Worm (Caenorhabditis elegans) whole organism, young adult: ENCODE data around the gene C10A4.9.

Experiments used
- C17E4.6 ChIP-seq: fragments of 200-800 bp; sonication (Bioruptor generic); IDR thresholded peaks from 2 replicates; pipeline ENCODE4 v1.3.6; 2022; ENCODE audit warnings: missing genetic modification reagents, missing genetic modification characterization, missing compliant biosample characterization
- D2030.7 ChIP-seq: fragments of 200-800 bp; sonication (Bioruptor generic); IDR thresholded peaks from 2 replicates; pipeline ENCODE4 v1.3.6; 2022; ENCODE audit warnings: missing genetic modification reagents, missing genetic modification characterization, missing compliant biosample characterization
- F22D6.2 ChIP-seq: sonication (generic microtip); optimal IDR thresholded peaks from 2 replicates; lab custom pipeline; 2016; ENCODE audit warnings: mild to moderate bottlenecking, missing genetic modification characterization, missing compliant biosample characterization
- F33H1.4 ChIP-seq: fragments of 200-800 bp; sonication (Bioruptor generic); IDR thresholded peaks from 2 replicates; pipeline ENCODE4 v1.3.6; 2022; ENCODE audit warnings: missing genetic modification reagents, missing genetic modification characterization, missing compliant biosample characterization
- F37B4.10 ChIP-seq: fragments of 200-800 bp; sonication (Bioruptor generic); IDR thresholded peaks from 2 replicates; pipeline ENCODE4 v1.3.6; 2022; ENCODE audit warnings: missing genetic modification characterization, missing compliant biosample characterization
- F49E8.2 ChIP-seq: sonication (generic microtip); optimal IDR thresholded peaks from 3 replicates; lab custom pipeline; 2017; ENCODE audit warnings: missing genetic modification characterization, mild to moderate bottlenecking, missing compliant biosample characterization, antibody characterized with exemption, moderate library complexity; ENCODE audit not compliant: insufficient read depth
- T26A5.8 ChIP-seq: sonication (generic microtip); optimal IDR thresholded peaks from 2 replicates; lab custom pipeline; 2016; ENCODE audit warnings: missing genetic modification characterization, missing compliant biosample characterization
- Y53F4B.3 ChIP-seq: fragments of 200-800 bp; sonication (Bioruptor generic); IDR thresholded peaks from 2 replicates; pipeline ENCODE4 v1.3.6; 2022; ENCODE audit warnings: missing genetic modification reagents, missing genetic modification characterization, missing compliant biosample characterization
- akir-1 ChIP-seq: fragments of 200-800 bp; sonication (Bioruptor generic); optimal IDR thresholded peaks from 2 replicates; lab custom pipeline; 2018; ENCODE audit warnings: mild to moderate bottlenecking, missing genetic modification characterization, moderate library complexity, missing compliant biosample characterization
- atf-7 ChIP-seq: sonication (generic microtip); optimal IDR thresholded peaks from 2 replicates; lab custom pipeline; 2017; ENCODE audit warnings: mild to moderate bottlenecking, missing genetic modification characterization, missing compliant biosample characterization
- athp-1 ChIP-seq: sonication (generic microtip); optimal IDR thresholded peaks from 2 replicates; lab custom pipeline; 2017; ENCODE audit warnings: mild to moderate bottlenecking, missing genetic modification characterization, missing compliant biosample characterization
- bed-1 ChIP-seq: fragments of 200-800 bp; sonication (Bioruptor generic); IDR thresholded peaks from 2 replicates; pipeline ENCODE4 v1.3.6; 2022; ENCODE audit warnings: missing genetic modification reagents, missing genetic modification characterization, missing compliant biosample characterization
- bed-2 ChIP-seq: fragments of 200-800 bp; sonication (Bioruptor generic); IDR thresholded peaks from 2 replicates; pipeline ENCODE4 v1.3.6; 2022; ENCODE audit warnings: missing genetic modification reagents, missing genetic modification characterization, missing compliant biosample characterization
- cebp-1 ChIP-seq, 2 experiments: fragments of 200-800 bp in 1 of 2; sonication (Bioruptor generic) in 1 of 2; sonication (generic microtip) in 1 of 2; IDR thresholded peaks in 1 of 2; optimal IDR thresholded peaks in 1 of 2; 2 replicates each; pipeline versions ENCODE4 v1.3.6 to Lab custom; 2017 to 2022; ENCODE audit warnings: missing compliant biosample characterization in 2 of 2, missing genetic modification characterization in 2 of 2, mild to moderate bottlenecking in 1 of 2, missing genetic modification reagents in 1 of 2, moderate library complexity in 1 of 2
- ceh-79 ChIP-seq: sonication (generic microtip); optimal IDR thresholded peaks from 2 replicates; lab custom pipeline; 2017; ENCODE audit warnings: mild to moderate bottlenecking, missing genetic modification characterization, missing compliant biosample characterization
- chd-7 ChIP-seq: sonication (generic microtip); optimal IDR thresholded peaks from 2 replicates; lab custom pipeline; 2016; ENCODE audit warnings: mild to moderate bottlenecking, missing genetic modification characterization, moderate library complexity, missing compliant biosample characterization
- dox-1 ChIP-seq: fragments of 200-800 bp; sonication (Bioruptor generic); IDR thresholded peaks from 2 replicates; pipeline ENCODE4 v1.3.6; 2022; ENCODE audit warnings: missing genetic modification reagents, missing genetic modification characterization, missing compliant biosample characterization
- dpff-1 ChIP-seq: sonication (generic microtip); optimal IDR thresholded peaks from 2 replicates; lab custom pipeline; 2017; ENCODE audit warnings: mild to moderate bottlenecking, missing genetic modification characterization, missing compliant biosample characterization
- efl-1 ChIP-seq: fragments of 150-350 bp; optimal IDR thresholded peaks from 2 replicates; lab custom pipeline; 2014; ENCODE audit warnings: missing biosample characterization, missing genetic modification reagents, missing genetic modification characterization
- egl-44 ChIP-seq: fragments of 200-800 bp; sonication (Bioruptor generic); IDR thresholded peaks from 2 replicates; pipeline ENCODE4 v1.3.6; 2022; ENCODE audit warnings: missing genetic modification reagents, missing genetic modification characterization, missing compliant biosample characterization
- egrh-3 ChIP-seq: fragments of 200-800 bp; sonication (Bioruptor generic); IDR thresholded peaks from 2 replicates; pipeline ENCODE4 v1.3.6; 2022; ENCODE audit warnings: missing genetic modification reagents, missing genetic modification characterization, missing compliant biosample characterization
- fkh-3 ChIP-seq: sonication (generic microtip); optimal IDR thresholded peaks from 2 replicates; lab custom pipeline; 2016; ENCODE audit warnings: mild to moderate bottlenecking, missing genetic modification characterization, missing compliant biosample characterization
- hlh-26 ChIP-seq: fragments of 200-800 bp; sonication (Bioruptor generic); conservative IDR thresholded peaks from 2 replicates; pipeline ENCODE4 v1.3.6; 2022; ENCODE audit warnings: missing genetic modification reagents, missing genetic modification characterization, missing compliant biosample characterization
- hmg-1.2 ChIP-seq: fragments of 200-800 bp; sonication (Bioruptor generic); IDR thresholded peaks from 2 replicates; pipeline ENCODE4 v1.3.6; 2022; ENCODE audit warnings: missing genetic modification reagents, missing genetic modification characterization, missing compliant biosample characterization
- hsf-1 ChIP-seq: fragments of 200-800 bp; sonication (Bioruptor generic); IDR thresholded peaks from 2 replicates; pipeline ENCODE4 v1.3.6; 2022; ENCODE audit warnings: missing genetic modification reagents, missing genetic modification characterization, missing compliant biosample characterization
- lin-35 ChIP-seq, 3 experiments: fragments of 150-350 bp in 2 of 3; sonication (generic microtip) in 1 of 3; optimal IDR thresholded peaks; 2 replicates each; lab custom pipeline; 2014 to 2018; ENCODE audit warnings: missing biosample characterization in 3 of 3, missing genetic modification characterization in 3 of 3, missing genetic modification reagents in 3 of 3
- lir-1 ChIP-seq: fragments of 200-800 bp; sonication (Bioruptor generic); conservative IDR thresholded peaks from 2 replicates; pipeline ENCODE4 v1.3.6; 2022; ENCODE audit warnings: missing genetic modification reagents, missing genetic modification characterization, missing compliant biosample characterization
- lsl-1 ChIP-seq: fragments of 200-800 bp; sonication (Bioruptor generic); optimal IDR thresholded peaks from 2 replicates; lab custom pipeline; 2018; ENCODE audit warnings: mild to moderate bottlenecking, missing genetic modification characterization, moderate library complexity, missing compliant biosample characterization
- nhr-179 ChIP-seq: sonication (generic microtip); optimal IDR thresholded peaks from 2 replicates; lab custom pipeline; 2016; ENCODE audit warnings: mild to moderate bottlenecking, missing genetic modification characterization, missing compliant biosample characterization
- nhr-27 ChIP-seq: fragments of 200-800 bp; sonication (Bioruptor generic); optimal IDR thresholded peaks from 2 replicates; lab custom pipeline; 2018; ENCODE audit warnings: mild to moderate bottlenecking, missing genetic modification characterization, moderate library complexity, missing compliant biosample characterization
- sea-2 ChIP-seq: fragments of 200-800 bp; sonication (Bioruptor generic); IDR thresholded peaks from 2 replicates; pipeline ENCODE4 v1.3.6; 2022; ENCODE audit warnings: missing genetic modification characterization, missing compliant biosample characterization
- snpc-3.4 ChIP-seq: sonication (generic microtip); optimal IDR thresholded peaks from 2 replicates; lab custom pipeline; 2017; ENCODE audit warnings: missing genetic modification characterization, mild to moderate bottlenecking, missing compliant biosample characterization, antibody characterized with exemption, moderate library complexity, missing genotype, missing genetic modification reagents
- snpc-4 ChIP-seq, 5 experiments: fragments of 150-350 bp in 1 of 5; sonication (generic microtip) in 4 of 5; optimal IDR thresholded peaks; 2 replicates each; lab custom pipeline; 2014 to 2018; ENCODE audit warnings: missing genetic modification characterization in 5 of 5, missing biosample characterization in 3 of 5, antibody characterized with exemption in 2 of 5, mild to moderate bottlenecking in 2 of 5, missing compliant biosample characterization in 2 of 5, missing genotype in 2 of 5, moderate library complexity in 2 of 5, missing genetic modification reagents in 1 of 5
- tbx-9 ChIP-seq: sonication (generic microtip); optimal IDR thresholded peaks from 2 replicates; lab custom pipeline; 2016; ENCODE audit warnings: borderline replicate concordance, missing genetic modification characterization, inconsistent platforms, missing compliant biosample characterization
- zfh-2 ChIP-seq: fragments of 200-800 bp; sonication (Bioruptor generic); conservative IDR thresholded peaks from 2 replicates; pipeline ENCODE4 v1.3.6; 2022; ENCODE audit warnings: missing genetic modification reagents, missing genetic modification characterization, missing compliant biosample characterization
- zim-3 ChIP-seq: sonication (generic microtip); optimal IDR thresholded peaks from 2 replicates; lab custom pipeline; 2017; ENCODE audit warnings: mild to moderate bottlenecking, missing genetic modification characterization, moderate library complexity, missing compliant biosample characterization
- ztf-22 ChIP-seq: fragments of 200-800 bp; sonication (Bioruptor generic); optimal IDR thresholded peaks from 2 replicates; lab custom pipeline; 2018; ENCODE audit warnings: mild to moderate bottlenecking, missing genetic modification characterization, moderate library complexity, missing compliant biosample characterization
- ztf-3 ChIP-seq: fragments of 200-800 bp; sonication (Bioruptor generic); optimal IDR thresholded peaks from 2 replicates; lab custom pipeline; 2018; ENCODE audit warnings: mild to moderate bottlenecking, missing genetic modification characterization, missing compliant biosample characterization

Gene C10A4.9

DNA sequence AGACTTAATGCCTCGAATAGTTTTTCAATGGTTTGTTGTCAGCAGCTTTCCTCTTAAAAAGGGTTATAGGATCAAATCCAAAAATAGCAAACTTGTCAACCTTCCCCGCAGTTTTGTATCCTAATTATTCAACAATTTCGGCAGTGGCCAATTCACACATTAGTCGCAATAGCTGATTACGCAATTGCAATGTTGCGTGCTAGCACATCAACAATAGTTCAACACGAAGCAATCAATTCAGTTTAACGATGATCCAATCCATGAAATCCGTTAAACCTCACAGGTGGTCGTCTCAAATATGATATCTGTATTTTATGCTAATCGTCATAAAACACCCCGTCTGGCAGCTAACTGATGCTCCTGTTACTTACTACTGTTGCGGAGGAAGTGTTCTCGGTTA lies 31.9 kb downstream of the C10A4.9 start:
- TF ChIP-seq F49E8.2 (tag; lab: Kevin White, UChicago) (no peak), egl-44 (GFP tag; lab: Robert Waterston, UW) (no peak), T26A5.8 (tag; lab: Kevin White, UChicago) (no peak), zfh-2 (GFP tag; lab: Robert Waterston, UW) (no peak), C17E4.6 (GFP tag; lab: Robert Waterston, UW) (no peak), sea-2 (no peak), nhr-27 (no peak), tbx-9 (no peak), hmg-1.2 (GFP tag; lab: Robert Waterston, UW) (no peak), hlh-26 (GFP tag; lab: Robert Waterston, UW) (no peak), bed-1 (GFP tag; lab: Robert Waterston, UW) (no peak), bed-2 (GFP tag; lab: Robert Waterston, UW) (no peak), dox-1 (GFP tag; lab: Robert Waterston, UW) (no peak), hsf-1 (no peak), Y53F4B.3 (GFP tag; lab: Robert Waterston, UW) (no peak), ztf-22 (no peak), lin-35 (GFP tag; optimal IDR thresholded peaks at IDR 0.05; lab: Kevin White, UChicago) (no peak), snpc-4 (GFP tag; optimal IDR thresholded peaks at IDR 0.05; lab: Kevin White, UChicago) (no peak), snpc-4 (tag; optimal IDR thresholded peaks at IDR 0.05; lab: Kevin White, UChicago) (no peak), snpc-3.4 (tag; lab: Kevin White, UChicago) (no peak)

DNA sequence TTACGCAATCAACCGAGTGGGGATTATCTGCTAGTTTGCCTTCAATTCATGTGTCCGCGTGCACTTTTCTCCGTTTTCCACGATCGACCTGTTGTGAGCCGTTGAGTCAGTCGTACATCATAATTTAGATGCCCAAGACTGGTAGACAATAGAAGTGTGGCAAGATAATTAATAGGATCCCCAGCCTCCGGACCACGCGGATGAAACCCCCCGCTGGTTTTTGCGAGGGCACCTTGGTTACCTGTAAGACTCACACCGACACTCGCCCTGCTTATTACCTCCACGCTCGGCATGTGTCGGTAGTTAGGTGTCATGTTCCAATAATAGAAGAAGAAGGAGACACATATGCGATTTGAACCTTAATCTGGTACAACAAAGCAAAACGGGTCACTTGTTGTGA lies 35.3 kb downstream of the C10A4.9 start:
- TF ChIP-seq zim-3 (tag; lab: Kevin White, UChicago) (no peak), efl-1 (GFP tag; lab: Kevin White, UChicago) (no peak), ztf-22 (no peak), akir-1 (GFP tag; lab: Kevin White, UChicago) (no peak), lir-1 (no peak), F33H1.4 (GFP tag; lab: Robert Waterston, UW) (no peak), atf-7 (tag; lab: Kevin White, UChicago) (no peak), ztf-3 (GFP tag; lab: Kevin White, UChicago) (no peak), cebp-1 (GFP tag; IDR thresholded peaks at IDR 0.05; lab: Robert Waterston, UW) (no peak), cebp-1 (tag; optimal IDR thresholded peaks at IDR 0.05; lab: Kevin White, UChicago) (no peak), chd-7 (tag; lab: Kevin White, UChicago) (no peak), fkh-3 (tag; lab: Kevin White, UChicago) (no peak), nhr-179 (no peak), ceh-79 (no peak), athp-1 (tag; lab: Kevin White, UChicago) (no peak), D2030.7 (no peak), egrh-3 (no peak), dpff-1 (tag; lab: Kevin White, UChicago) (no peak), lsl-1 (GFP tag; lab: Kevin White, UChicago) (no peak), F37B4.10 (no peak), F22D6.2 (no peak)
